Worm (Caenorhabditis elegans) whole organism, L1 larva: Measurements from ENCODE around the gene unc-86.
A peak's percentile ranks its signal among the peaks of the same experiment; 100 is the strongest.

ENCODE experiments used
- C04F5.9 ChIP-seq: sonication (generic microtip); optimal IDR thresholded peaks from 2 replicates; lab custom pipeline; 2016; ENCODE audit warnings: missing genetic modification characterization, missing compliant biosample characterization
- Y116A8C.19 ChIP-seq: sonication (generic microtip); optimal IDR thresholded peaks from 2 replicates; lab custom pipeline; 2016; ENCODE audit warnings: missing compliant biosample characterization, missing genetic modification characterization, borderline replicate concordance
- aha-1 ChIP-seq: fragments of 150-350 bp; optimal IDR thresholded peaks from 2 replicates; lab custom pipeline; 2014; ENCODE audit warnings: missing biosample characterization, missing genetic modification characterization
- ceh-88 ChIP-seq: fragments of 200-800 bp; sonication (Bioruptor generic); IDR thresholded peaks from 2 replicates; pipeline ENCODE4 v1.3.6; 2022; ENCODE audit warnings: missing genetic modification characterization, missing compliant biosample characterization
- ceh-90 ChIP-seq: sonication (generic microtip); optimal IDR thresholded peaks from 2 replicates; lab custom pipeline; 2016; ENCODE audit warnings: missing genetic modification characterization, missing compliant biosample characterization
- dsc-1 ChIP-seq: sonication (generic microtip); optimal IDR thresholded peaks from 2 replicates; lab custom pipeline; 2016; ENCODE audit warnings: mild to moderate bottlenecking, missing genetic modification characterization, missing compliant biosample characterization
- egl-13 ChIP-seq: sonication (generic microtip); optimal IDR thresholded peaks from 2 replicates; lab custom pipeline; 2016; ENCODE audit warnings: missing genotype, missing genetic modification reagents, missing genetic modification characterization, missing compliant biosample characterization
- egl-27 ChIP-seq, 2 experiments: fragments of 150-350 bp in 1 of 2; sonication (generic microtip); optimal IDR thresholded peaks; 3 replicates each; lab custom pipeline; 2017 to 2018; ENCODE audit warnings: missing biosample characterization in 2 of 2, missing genetic modification characterization in 2 of 2, missing genetic modification reagents in 2 of 2
- elt-2 ChIP-seq: sonication (generic microtip); optimal IDR thresholded peaks from 2 replicates; lab custom pipeline; 2016; ENCODE audit warnings: missing genetic modification characterization, mild to moderate bottlenecking, inconsistent platforms, missing compliant biosample characterization, missing genetic modification reagents
- elt-3 ChIP-seq, 6 experiments: fragments of 150-350 bp in 1 of 6; sonication (generic microtip); optimal IDR thresholded peaks; 2 replicates each; lab custom pipeline; 2017 to 2018; ENCODE audit warnings: missing biosample characterization in 6 of 6, missing genetic modification characterization in 6 of 6, inconsistent platforms in 1 of 6
- ets-5 ChIP-seq: fragments of 200-800 bp; sonication (Bioruptor generic); IDR thresholded peaks from 2 replicates; pipeline ENCODE4 v1.3.6; 2022; ENCODE audit warnings: missing genetic modification characterization, missing compliant biosample characterization
- fkh-10 ChIP-seq: sonication (generic microtip); optimal IDR thresholded peaks from 2 replicates; lab custom pipeline; 2017; ENCODE audit warnings: missing biosample characterization, missing genetic modification reagents, missing genetic modification characterization
- fkh-4 ChIP-seq: sonication (generic microtip); optimal IDR thresholded peaks from 2 replicates; lab custom pipeline; 2016; ENCODE audit warnings: missing compliant biosample characterization, missing genetic modification characterization, borderline replicate concordance
- fkh-8 ChIP-seq: sonication (generic microtip); optimal IDR thresholded peaks from 2 replicates; lab custom pipeline; 2016; ENCODE audit warnings: mild to moderate bottlenecking, missing genetic modification characterization, missing compliant biosample characterization
- grh-1 ChIP-seq: fragments of 200-800 bp; sonication (Bioruptor generic); IDR thresholded peaks from 2 replicates; pipeline ENCODE4 v1.3.6; 2022; ENCODE audit warnings: missing genetic modification reagents, missing genetic modification characterization, missing compliant biosample characterization
- hlh-17 ChIP-seq: fragments of 200-800 bp; sonication (Bioruptor generic); optimal IDR thresholded peaks from 2 replicates; lab custom pipeline; 2018; ENCODE audit warnings: missing genetic modification characterization, mild to moderate bottlenecking, missing compliant biosample characterization, moderate library complexity, borderline replicate concordance
- hlh-4 ChIP-seq: sonication (generic microtip); optimal IDR thresholded peaks from 2 replicates; lab custom pipeline; 2016; ENCODE audit warnings: mild to moderate bottlenecking, missing genetic modification characterization, missing compliant biosample characterization
- hpl-2 ChIP-seq: fragments of 150-350 bp; optimal IDR thresholded peaks from 2 replicates; lab custom pipeline; 2014; ENCODE audit warnings: missing biosample characterization, missing genetic modification reagents, missing genetic modification characterization
- isw-1 ChIP-seq: fragments of 200-800 bp; sonication (Bioruptor generic); IDR thresholded peaks from 2 replicates; pipeline ENCODE4 v1.3.6; 2022; ENCODE audit warnings: missing genetic modification characterization, missing compliant biosample characterization
- jun-1 ChIP-seq: fragments of 150-350 bp; optimal IDR thresholded peaks from 2 replicates; lab custom pipeline; 2014; ENCODE audit warnings: missing biosample characterization, missing genetic modification reagents, missing genetic modification characterization
- lin-14 ChIP-seq: fragments of 200-800 bp; sonication (Bioruptor generic); optimal IDR thresholded peaks from 2 replicates; lab custom pipeline; 2018; ENCODE audit warnings: mild to moderate bottlenecking, missing genetic modification characterization, moderate library complexity, missing compliant biosample characterization
- lin-39 ChIP-seq: fragments of 150-350 bp; optimal IDR thresholded peaks from 2 replicates; lab custom pipeline; 2014; ENCODE audit warnings: missing biosample characterization, missing genetic modification reagents, missing genetic modification characterization
- lir-3 ChIP-seq: sonication (generic microtip); optimal IDR thresholded peaks from 2 replicates; lab custom pipeline; 2016; ENCODE audit warnings: mild to moderate bottlenecking, missing genetic modification characterization, moderate library complexity, missing compliant biosample characterization; ENCODE audit not compliant: poor library complexity
- lsy-2 ChIP-seq, 2 experiments: fragments of 150-350 bp; optimal IDR thresholded peaks; 2 replicates each; lab custom pipeline; 2014; ENCODE audit warnings: missing biosample characterization in 2 of 2, missing genetic modification characterization in 2 of 2
- mab-9 ChIP-seq: fragments of 200-800 bp; sonication (Bioruptor generic); IDR thresholded peaks from 2 replicates; pipeline ENCODE4 v1.3.6; 2022; ENCODE audit warnings: missing genetic modification reagents, missing genetic modification characterization, missing compliant biosample characterization
- mdl-1 ChIP-seq, 2 experiments: fragments of 150-350 bp; optimal IDR thresholded peaks; 2 replicates each; lab custom pipeline; 2014 to 2017; ENCODE audit warnings: missing biosample characterization in 2 of 2, missing genetic modification characterization in 2 of 2, inconsistent platforms in 1 of 2
- mef-2 ChIP-seq: fragments of 150-350 bp; optimal IDR thresholded peaks from 2 replicates; lab custom pipeline; 2014; ENCODE audit warnings: missing biosample characterization, missing genetic modification characterization
- mep-1 ChIP-seq: fragments of 150-350 bp; optimal IDR thresholded peaks from 2 replicates; lab custom pipeline; 2014; ENCODE audit warnings: missing biosample characterization, missing genetic modification characterization
- nhr-12 ChIP-seq: sonication (generic microtip); optimal IDR thresholded peaks from 2 replicates; lab custom pipeline; 2017; ENCODE audit warnings: missing biosample characterization, missing genetic modification characterization
- nhr-20 ChIP-seq: sonication (generic microtip); optimal IDR thresholded peaks from 2 replicates; lab custom pipeline; 2016; ENCODE audit warnings: mild to moderate bottlenecking, missing genetic modification characterization, missing compliant biosample characterization
- nhr-237 ChIP-seq: fragments of 150-350 bp; optimal IDR thresholded peaks from 2 replicates; lab custom pipeline; 2014; ENCODE audit warnings: missing biosample characterization, missing genetic modification characterization
- nhr-28 ChIP-seq: fragments of 150-350 bp; optimal IDR thresholded peaks from 2 replicates; lab custom pipeline; 2014; ENCODE audit warnings: missing biosample characterization, missing genetic modification characterization
- nhr-71 ChIP-seq: sonication (generic microtip); optimal IDR thresholded peaks from 2 replicates; lab custom pipeline; 2016; ENCODE audit warnings: mild to moderate bottlenecking, missing genetic modification characterization, moderate library complexity, missing compliant biosample characterization
- nhr-76 ChIP-seq: sonication (generic microtip); optimal IDR thresholded peaks from 2 replicates; lab custom pipeline; 2017; ENCODE audit warnings: missing biosample characterization, missing genetic modification characterization
- nhr-77 ChIP-seq: fragments of 150-350 bp; optimal IDR thresholded peaks from 2 replicates; lab custom pipeline; 2014; ENCODE audit warnings: missing biosample characterization, missing genetic modification characterization
- nhr-85 ChIP-seq: sonication (generic microtip); peaks from one replicate; lab custom pipeline; 2016; ENCODE audit warnings: missing genetic modification characterization, inconsistent platforms, missing compliant biosample characterization
- pag-3 ChIP-seq: sonication (generic microtip); optimal IDR thresholded peaks from 2 replicates; lab custom pipeline; 2017; ENCODE audit warnings: missing genetic modification characterization, mild to moderate bottlenecking, missing compliant biosample characterization, antibody characterized with exemption, borderline replicate concordance; ENCODE audit not compliant: insufficient read depth
- pax-3 ChIP-seq: fragments of 200-800 bp; sonication (Bioruptor generic); optimal IDR thresholded peaks from 2 replicates; lab custom pipeline; 2018; ENCODE audit warnings: mild to moderate bottlenecking, missing genetic modification characterization, moderate library complexity, missing compliant biosample characterization
- pqm-1 ChIP-seq: sonication (generic microtip); optimal IDR thresholded peaks from 3 replicates; lab custom pipeline; 2017; ENCODE audit warnings: missing biosample characterization, missing genetic modification characterization
- rnt-1 ChIP-seq: sonication (generic microtip); optimal IDR thresholded peaks from 2 replicates; lab custom pipeline; 2016; ENCODE audit warnings: mild to moderate bottlenecking, missing genetic modification characterization, moderate library complexity, missing compliant biosample characterization
- snpc-4 ChIP-seq: fragments of 150-350 bp; optimal IDR thresholded peaks from 2 replicates; lab custom pipeline; 2014; ENCODE audit warnings: missing biosample characterization, missing genetic modification characterization
- snu-23 ChIP-seq: sonication (generic microtip); optimal IDR thresholded peaks from 2 replicates; lab custom pipeline; 2016; ENCODE audit warnings: missing genetic modification characterization, missing compliant biosample characterization
- sox-4 ChIP-seq: sonication (generic microtip); optimal IDR thresholded peaks from 2 replicates; lab custom pipeline; 2016; ENCODE audit warnings: missing genetic modification characterization, missing compliant biosample characterization
- sptf-1 ChIP-seq: fragments of 150-350 bp; optimal IDR thresholded peaks from 2 replicates; lab custom pipeline; 2014; ENCODE audit warnings: missing biosample characterization, missing genetic modification characterization
- sup-37 ChIP-seq: fragments of 200-800 bp; sonication (Bioruptor generic); optimal IDR thresholded peaks from 2 replicates; lab custom pipeline; 2018; ENCODE audit warnings: mild to moderate bottlenecking, missing genetic modification characterization, missing compliant biosample characterization
- swsn-7 ChIP-seq: sonication (generic microtip); optimal IDR thresholded peaks from 2 replicates; lab custom pipeline; 2016; ENCODE audit warnings: missing genetic modification characterization, missing compliant biosample characterization
- unc-86 ChIP-seq: sonication (generic microtip); optimal IDR thresholded peaks from 2 replicates; lab custom pipeline; 2016; ENCODE audit warnings: missing genetic modification characterization, missing compliant biosample characterization
- unc-98 ChIP-seq: fragments of 200-800 bp; sonication (Bioruptor generic); IDR thresholded peaks from 2 replicates; pipeline ENCODE4 v1.3.6; 2022; ENCODE audit warnings: missing genetic modification characterization, missing compliant biosample characterization
- vab-15 ChIP-seq: sonication (generic microtip); optimal IDR thresholded peaks from 2 replicates; lab custom pipeline; 2017; ENCODE audit warnings: missing genotype, mild to moderate bottlenecking, missing genetic modification characterization, missing compliant biosample characterization
- ztf-11 ChIP-seq, 2 experiments: sonication (generic microtip); optimal IDR thresholded peaks; 2 replicates each; lab custom pipeline; 2016 to 2017; ENCODE audit warnings: missing genetic modification characterization in 2 of 2, missing biosample characterization in 1 of 2, missing compliant biosample characterization in 1 of 2
- ztf-4 ChIP-seq: fragments of 150-350 bp; optimal IDR thresholded peaks from 2 replicates; lab custom pipeline; 2014; ENCODE audit warnings: missing biosample characterization, missing genetic modification characterization

Gene unc-86

DNA sequence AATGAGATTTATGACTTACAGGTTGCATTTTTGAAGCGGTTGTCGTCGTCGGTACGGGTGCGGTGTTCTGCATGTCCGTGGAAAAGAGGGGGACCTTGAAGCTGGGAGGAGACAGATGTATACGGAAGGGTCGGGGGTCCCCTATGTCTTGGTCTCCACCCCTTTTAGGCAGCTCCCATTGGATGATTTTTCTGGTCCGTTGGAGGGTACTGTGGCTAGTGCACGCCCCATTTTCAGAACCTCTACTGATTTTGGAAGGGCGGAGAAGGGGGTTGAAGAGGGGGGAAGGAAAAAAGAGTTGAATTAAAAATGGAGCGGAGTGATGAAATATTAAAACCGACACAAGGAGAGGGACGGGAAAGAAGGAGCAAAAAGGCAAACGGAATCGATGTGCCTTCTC is at the start of gene unc-86:
Gene unc-86 (minus strand): TSS at position 113 of the 400 bp plus-strand sequence.
- TF ChIP-seq egl-13 (tag; lab: Kevin White, UChicago) (no peak), ztf-4 (tag; lab: Kevin White, UChicago) (no peak), unc-86 (tag; lab: Kevin White, UChicago) (peak; percentile 86), hlh-17 (GFP tag; lab: Kevin White, UChicago) (no peak), lin-14 (GFP tag; lab: Kevin White, UChicago) (peak; percentile 4), nhr-71 (tag; lab: Kevin White, UChicago) (no peak), lsy-2 (tag; optimal IDR thresholded peaks at IDR 0.05; lab: Kevin White, UChicago) (peak in 1 of 2 experiments; percentile 31)

ce11 chrIII:8265753-8266152 is 49.6 kb upstream of the unc-86 start, which contains the start of gene mrps-9:
TSS of gene mrps-9 (plus strand) at chrIII:8266062.
- TF ChIP-seq nhr-28 (tag; lab: Kevin White, UChicago) (no peak), rnt-1 (tag; lab: Kevin White, UChicago) (peak; percentile 26), isw-1 (GFP tag; lab: Robert Waterston, UW) (no peak), sup-37 (no peak), hlh-4 (no peak), elt-2 (no peak), fkh-8 (no peak), hpl-2 (no peak), sptf-1 (tag; lab: Kevin White, UChicago) (no peak), sox-4 (no peak), ceh-90 (tag; lab: Kevin White, UChicago) (no peak), nhr-77 (tag; lab: Kevin White, UChicago) (no peak), fkh-10 (GFP tag; lab: Kevin White, UChicago) (no peak), mef-2 (tag; lab: Kevin White, UChicago) (no peak), nhr-12 (tag; lab: Kevin White, UChicago) (no peak), snpc-4 (tag; lab: Kevin White, UChicago) (no peak), fkh-4 (tag; lab: Kevin White, UChicago) (no peak), swsn-7 (peak; percentile 15), ztf-11 (tag; optimal IDR thresholded peaks at IDR 0.05; lab: Kevin White, UChicago) (no peak), mep-1 (tag; lab: Kevin White, UChicago) (no peak), mdl-1 (tag; optimal IDR thresholded peaks at IDR 0.05; lab: Kevin White, UChicago) (no peak), lin-14 (GFP tag; lab: Kevin White, UChicago) (peak; percentile 38), nhr-237 (no peak), jun-1 (tag; lab: Kevin White, UChicago) (no peak), nhr-20 (tag; lab: Kevin White, UChicago) (peak; percentile 0), pqm-1 (tag; lab: Kevin White, UChicago) (no peak), lir-3 (peak; percentile 30), ets-5 (no peak), vab-15 (tag; lab: Kevin White, UChicago) (no peak), mab-9 (GFP tag; lab: Robert Waterston, UW) (no peak), unc-98 (GFP tag; lab: Robert Waterston, UW) (no peak), grh-1 (GFP tag; lab: Robert Waterston, UW) (no peak), hlh-17 (GFP tag; lab: Kevin White, UChicago) (no peak), snu-23 (GFP tag; lab: Kevin White, UChicago) (peak; percentile 30), C04F5.9 (tag; lab: Kevin White, UChicago) (no peak), dsc-1 (tag; lab: Kevin White, UChicago) (no peak), pag-3 (tag; lab: Kevin White, UChicago) (no peak), lin-39 (no peak), egl-13 (tag; lab: Kevin White, UChicago) (no peak), egl-27 (tag; optimal IDR thresholded peaks at IDR 0.05; lab: Kevin White, UChicago) (no peak), nhr-76 (tag; lab: Kevin White, UChicago) (no peak), pax-3 (tag; lab: Kevin White, UChicago) (no peak), ceh-88 (GFP tag; lab: Robert Waterston, UW) (no peak), elt-3 (tag; optimal IDR thresholded peaks at IDR 0.05; lab: Kevin White, UChicago) (no peak), nhr-85 (no peak), Y116A8C.19 (tag; lab: Kevin White, UChicago) (no peak), aha-1 (tag; lab: Kevin White, UChicago) (no peak)
